Fruit fly (Drosophila melanogaster): ENCODE measurements around the gene jp.
A peak's percentile ranks its signal among the peaks of the same experiment; 100 is the strongest.

DNA sequence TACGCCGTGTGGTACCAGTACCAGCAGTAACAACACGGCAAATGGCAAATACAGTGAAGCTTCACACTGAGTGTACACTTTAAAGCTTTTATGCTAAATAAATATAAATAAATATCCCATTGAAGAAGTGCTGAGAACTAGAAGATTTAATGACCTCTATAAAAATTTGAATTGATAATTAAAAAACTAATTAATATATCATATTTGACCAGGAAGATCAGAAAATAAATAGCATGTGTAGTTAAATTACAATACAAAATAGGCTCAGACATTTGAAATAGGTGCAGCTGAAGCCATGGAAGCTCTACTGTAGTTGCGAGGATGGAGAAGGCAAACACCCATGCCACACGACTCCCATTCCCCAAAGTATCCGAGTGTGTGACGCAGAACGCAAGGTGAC is 2.0 kb downstream of the jp start:
- TF ChIP-seq Hnf4 (GFP tag; optimal IDR thresholded peaks at IDR 0.05) (no peak), rgr (GFP tag; optimal IDR thresholded peaks at IDR 0.05) (peak; percentile 31), Mio (GFP tag; optimal IDR thresholded peaks at IDR 0.05) (no peak), Dfd (GFP tag; optimal IDR thresholded peaks at IDR 0.05) (no peak), Myc (optimal IDR thresholded peaks at IDR 0.05) (no peak), CG32264 (GFP tag; optimal IDR thresholded peaks at IDR 0.05) (no peak), Jra (GFP tag; optimal IDR thresholded peaks at IDR 0.05) (no peak), psq (GFP tag; optimal IDR thresholded peaks at IDR 0.05) (peak; percentile 1), sage (GFP tag; optimal IDR thresholded peaks at IDR 0.05) (no peak), pan (optimal IDR thresholded peaks at IDR 0.05) (no peak)

Measured in whole organism, wandering third instar larva.